Worm (Caenorhabditis elegans) whole organism, L2 larva: Measurements from ENCODE around the gene nhr-25.

Source experiments
- ama-1 ChIP-seq: fragments of 150-350 bp; optimal IDR thresholded peaks from 2 replicates; lab custom pipeline; 2018; ENCODE audit warnings: inconsistent platforms
- egl-27 ChIP-seq: sonication (generic microtip); optimal IDR thresholded peaks from 3 replicates; lab custom pipeline; 2017; ENCODE audit warnings: missing biosample characterization, missing genetic modification reagents, missing genetic modification characterization
- elt-3 ChIP-seq: sonication (generic microtip); optimal IDR thresholded peaks from 2 replicates; lab custom pipeline; 2017; ENCODE audit warnings: missing biosample characterization, missing genetic modification characterization
- lsy-2 ChIP-seq, 2 experiments: fragments of 150-350 bp in 1 of 2; sonication (generic microtip) in 1 of 2; optimal IDR thresholded peaks; 2 replicates each; lab custom pipeline; 2014 to 2017; ENCODE audit warnings: missing biosample characterization in 2 of 2, missing genetic modification characterization in 2 of 2
- mdl-1 ChIP-seq, 2 experiments: fragments of 150-350 bp in 1 of 2; sonication (generic microtip) in 1 of 2; optimal IDR thresholded peaks; 2 replicates each; lab custom pipeline; 2017; ENCODE audit warnings: missing biosample characterization in 2 of 2, missing genetic modification characterization in 2 of 2
- nhr-11 ChIP-seq: fragments of 150-350 bp; optimal IDR thresholded peaks from 2 replicates; lab custom pipeline; 2014; ENCODE audit warnings: missing biosample characterization, missing genetic modification characterization
- nhr-12 ChIP-seq: fragments of 150-350 bp; optimal IDR thresholded peaks from 2 replicates; lab custom pipeline; 2014; ENCODE audit warnings: missing biosample characterization, missing genetic modification characterization
- nhr-21 ChIP-seq: fragments of 150-350 bp; optimal IDR thresholded peaks from 2 replicates; lab custom pipeline; 2014; ENCODE audit warnings: missing biosample characterization, missing genetic modification characterization
- nhr-237 ChIP-seq: fragments of 150-350 bp; optimal IDR thresholded peaks from 2 replicates; lab custom pipeline; 2014; ENCODE audit warnings: missing biosample characterization, missing genetic modification characterization
- nhr-77 ChIP-seq: fragments of 150-350 bp; optimal IDR thresholded peaks from 2 replicates; lab custom pipeline; 2014; ENCODE audit warnings: missing biosample characterization, missing genetic modification characterization
- skn-1 ChIP-seq: sonication (generic microtip); optimal IDR thresholded peaks from 2 replicates; lab custom pipeline; 2017; ENCODE audit warnings: missing biosample characterization, missing genetic modification characterization
- sma-9 ChIP-seq, 2 experiments: fragments of 150-350 bp in 1 of 2; sonication (generic microtip) in 1 of 2; optimal IDR thresholded peaks; 2 replicates each; lab custom pipeline; 2014 to 2016; ENCODE audit warnings: missing genetic modification characterization in 2 of 2, mild to moderate bottlenecking in 1 of 2, missing biosample characterization in 1 of 2, missing compliant biosample characterization in 1 of 2, missing genetic modification reagents in 1 of 2, moderate library complexity in 1 of 2
- snpc-4 ChIP-seq: fragments of 150-350 bp; optimal IDR thresholded peaks from 2 replicates; lab custom pipeline; 2014; ENCODE audit warnings: missing biosample characterization, missing genetic modification characterization
- unc-62 ChIP-seq: fragments of 150-350 bp; optimal IDR thresholded peaks from 2 replicates; lab custom pipeline; 2014; ENCODE audit warnings: missing biosample characterization, missing genetic modification reagents, missing genetic modification characterization

DNA sequence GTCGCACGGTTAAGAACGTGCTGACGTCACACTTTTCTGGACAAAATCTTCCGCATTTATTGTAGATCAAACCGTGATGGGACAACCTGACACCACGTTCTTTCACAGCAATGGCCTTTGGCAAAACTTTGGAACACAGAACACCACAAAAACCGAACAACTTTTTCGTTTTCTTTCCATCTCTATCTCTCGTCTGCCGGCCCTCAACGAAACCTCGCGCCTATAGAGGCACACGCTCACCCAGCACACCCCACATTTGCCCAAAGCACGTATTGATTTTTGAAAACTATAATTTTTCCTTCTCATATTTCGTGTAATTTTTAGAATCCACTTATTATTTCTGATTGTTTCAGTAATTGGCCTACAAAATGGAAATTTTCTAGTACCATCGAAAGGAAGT lies 33.5 kb downstream of the nhr-25 start:
- TF ChIP-seq sma-9 (GFP tag; optimal IDR thresholded peaks at IDR 0.05; lab: Kevin White, UChicago) (no peak), sma-9 (tag; optimal IDR thresholded peaks at IDR 0.05; lab: Kevin White, UChicago) (no peak), nhr-12 (tag; lab: Kevin White, UChicago) (no peak), nhr-21 (tag; lab: Kevin White, UChicago) (no peak), mdl-1 (tag; optimal IDR thresholded peaks at IDR 0.05; lab: Kevin White, UChicago) (no peak), snpc-4 (tag; lab: Kevin White, UChicago) (no peak), skn-1 (no peak), lsy-2 (tag; optimal IDR thresholded peaks at IDR 0.05; lab: Kevin White, UChicago) (no peak), egl-27 (tag; lab: Kevin White, UChicago) (no peak), nhr-77 (tag; lab: Kevin White, UChicago) (no peak), ama-1 (no peak), nhr-237 (no peak), elt-3 (tag; lab: Kevin White, UChicago) (no peak), nhr-11 (no peak), unc-62 (GFP tag; lab: Kevin White, UChicago) (no peak)
